Fruit fly (Drosophila melanogaster) whole organism, prepupa: ENCODE measurements around the gene Spt6.

ENCODE experiments used
- CG6163 ChIP-seq: fragments of 200-800 bp; sonication (Bioruptor generic); IDR thresholded peaks from 3 replicates; pipeline ENCODE4 v1.3.6; 2022; ENCODE audit warnings: missing biosample characterization, missing genetic modification characterization
- CG8319 ChIP-seq: fragments of 200-800 bp; sonication (Bioruptor generic); optimal IDR thresholded peaks from 3 replicates; lab custom pipeline; 2016; ENCODE audit warnings: missing biosample characterization, missing genetic modification characterization
- Eip78C ChIP-seq: fragments of 200-800 bp; sonication (Bioruptor generic); peaks from one replicate; lab custom pipeline; 2016; ENCODE audit warnings: missing biosample characterization, missing genetic modification characterization
- Eip93F ChIP-seq: fragments of 200-800 bp; sonication (Bioruptor generic); optimal IDR thresholded peaks from 2 replicates; lab custom pipeline; 2016; ENCODE audit warnings: missing biosample characterization, mild to moderate bottlenecking, missing genetic modification characterization
- Lpt ChIP-seq: fragments of 200-800 bp; sonication (Bioruptor generic); optimal IDR thresholded peaks from 3 replicates; lab custom pipeline; 2016; ENCODE audit warnings: missing biosample characterization, missing genetic modification characterization
- Sox14 ChIP-seq: fragments of 200-800 bp; sonication (Bioruptor generic); optimal IDR thresholded peaks from 3 replicates; lab custom pipeline; 2016; ENCODE audit warnings: missing biosample characterization, missing genetic modification characterization

DNA sequence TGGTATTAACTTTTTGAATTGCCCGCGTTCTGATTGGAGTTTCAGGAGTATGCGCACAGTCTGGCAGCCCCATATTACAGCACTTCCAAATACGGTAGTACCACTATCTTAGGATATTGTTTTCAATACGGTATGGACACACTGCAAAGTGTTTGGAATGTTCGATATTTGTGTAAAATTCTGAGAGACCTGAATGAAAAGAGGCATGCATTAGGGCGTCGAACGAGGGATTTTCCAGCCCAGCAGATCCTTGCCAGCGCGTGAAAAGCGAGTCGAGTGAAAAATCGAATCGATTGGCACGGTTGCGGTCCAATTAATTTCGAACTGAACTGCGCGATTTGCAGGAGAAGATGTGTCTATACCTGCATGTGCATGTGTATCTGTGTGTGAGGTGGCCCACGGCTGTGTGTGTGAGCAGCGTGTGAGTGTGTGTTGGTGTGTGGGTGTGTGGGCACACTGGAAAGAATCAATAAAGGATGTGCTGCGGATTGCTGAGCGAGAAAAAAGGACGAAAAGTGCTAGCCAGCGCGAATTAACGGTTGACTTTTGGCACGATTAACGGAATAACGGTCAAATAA is 42.0 kb upstream of the Spt6 start, which contains the start of gene dtn:
- TF ChIP-seq CG6163 (GFP tag; lab: Robert Waterston, UW) (no peak), Eip78C (GFP tag; lab: Kevin White, UChicago) (no peak), Lpt (GFP tag; lab: Kevin White, UChicago) (no peak), CG8319 (GFP tag; lab: Kevin White, UChicago) (no peak), Sox14 (GFP tag; lab: Kevin White, UChicago) (no peak), Eip93F (GFP tag; lab: Kevin White, UChicago) (no peak)
